Fruit fly (Drosophila melanogaster) whole organism: ENCODE results near the gene Jon65Aii.

Experiments used
- CG8478 ChIP-seq: fragments of >200 bp; optimal IDR thresholded peaks from 2 replicates; lab custom pipeline; 2018; ENCODE audit warnings: inconsistent platforms
- Dll ChIP-seq: fragments of >200 bp; optimal IDR thresholded peaks from 2 replicates; lab custom pipeline; 2017
- pan ChIP-seq: fragments of >200 bp; optimal IDR thresholded peaks from 2 replicates; lab custom pipeline; 2017
- psq ChIP-seq: fragments of >200 bp; optimal IDR thresholded peaks from 2 replicates; lab custom pipeline; 2017
- usp ChIP-seq: fragments of >200 bp; optimal IDR thresholded peaks from 2 replicates; lab custom pipeline; 2017; ENCODE audit warnings: missing biosample characterization, missing genetic modification characterization, mixed read lengths

- TF ChIP-seq pan (lab: Kevin White, UChicago) (no peak), CG8478 (no peak), usp (GFP tag; lab: Kevin White, UChicago) (no peak), Dll (lab: Kevin White, UChicago) (no peak), psq (lab: Kevin White, UChicago) (no peak)
Observed at dm6 chr3L:6070119-6070518, 18.0 kb downstream of the Jon65Aii start.
